Worm (Caenorhabditis elegans): ENCODE measurements around the gene nep-12.

Gene nep-12

DNA sequence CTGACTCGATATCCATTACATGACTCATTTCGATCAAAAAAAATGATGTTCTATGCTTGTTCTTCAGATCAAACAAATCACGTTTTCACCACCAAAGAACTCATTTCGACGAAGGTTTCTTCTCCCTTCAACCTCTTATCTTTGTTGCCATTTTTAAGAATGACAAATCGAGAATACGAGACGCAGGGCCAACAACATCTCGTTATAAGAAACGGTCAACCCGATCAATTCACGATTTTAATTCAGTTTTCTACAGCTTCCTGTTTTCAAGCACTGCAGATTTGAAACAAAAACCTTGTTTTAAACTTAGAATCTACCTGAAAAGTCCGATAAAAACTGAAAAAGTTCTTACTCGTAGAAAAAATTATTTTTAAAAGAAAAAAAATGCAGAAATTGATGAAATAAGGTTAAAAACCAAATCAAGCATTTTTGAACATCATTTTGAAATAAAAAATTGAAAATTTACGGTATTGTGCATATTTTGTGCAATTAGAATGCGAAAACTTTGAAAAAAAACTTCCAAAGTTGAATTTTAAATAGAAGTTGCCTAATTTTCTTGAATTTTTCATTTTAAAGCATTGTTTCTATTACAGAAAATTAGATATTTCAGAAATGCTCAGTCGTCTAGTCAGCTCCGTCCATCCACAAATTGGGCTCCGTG, 42.7 kb downstream of the nep-12 start, which contains the start of gene acs-11:
TSS of gene acs-11 (plus strand) at position 611 of the 661 bp plus-strand sequence.
- TF ChIP-seq W03F9.2 (tag; optimal IDR thresholded peaks at IDR 0.05) = no peak
- no peak for TF ChIP-seq dao-5 (tag; optimal IDR thresholded peaks at IDR 0.05)
- no peak for TF ChIP-seq him-1 (tag; optimal IDR thresholded peaks at IDR 0.05)

DNA sequence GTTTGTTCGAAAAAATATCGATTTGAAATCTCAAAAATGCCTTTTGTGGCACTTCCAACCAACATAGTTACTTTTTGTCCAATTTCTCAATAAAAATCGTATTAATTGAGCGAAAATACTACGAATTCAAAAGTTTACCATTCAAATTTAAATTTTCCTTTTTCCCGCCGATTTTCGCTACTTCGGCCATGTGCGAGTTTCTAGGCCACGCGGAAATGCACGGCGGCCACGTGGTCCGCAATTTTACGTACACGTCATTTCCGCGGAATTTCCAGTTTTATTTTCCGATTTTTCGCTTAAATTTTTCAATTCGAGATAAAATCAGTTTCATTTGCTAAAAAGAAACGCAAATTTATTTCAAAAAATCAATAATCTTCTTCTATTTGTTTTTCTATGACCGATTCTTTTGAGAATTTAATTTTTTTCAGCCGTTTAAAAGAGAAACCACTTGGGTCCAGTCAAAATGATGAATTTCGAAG, 44.3 kb downstream of the nep-12 start, which contains the start of gene eas-1:
TSS of gene eas-1 (plus strand) at position 429 of the 479 bp plus-strand sequence.
- peak; percentile 57 for TF ChIP-seq him-1 (tag; optimal IDR thresholded peaks at IDR 0.05)
- TF ChIP-seq W03F9.2 (tag; optimal IDR thresholded peaks at IDR 0.05) = peak; percentile 86
- no peak for TF ChIP-seq dao-5 (tag; optimal IDR thresholded peaks at IDR 0.05)

DNA sequence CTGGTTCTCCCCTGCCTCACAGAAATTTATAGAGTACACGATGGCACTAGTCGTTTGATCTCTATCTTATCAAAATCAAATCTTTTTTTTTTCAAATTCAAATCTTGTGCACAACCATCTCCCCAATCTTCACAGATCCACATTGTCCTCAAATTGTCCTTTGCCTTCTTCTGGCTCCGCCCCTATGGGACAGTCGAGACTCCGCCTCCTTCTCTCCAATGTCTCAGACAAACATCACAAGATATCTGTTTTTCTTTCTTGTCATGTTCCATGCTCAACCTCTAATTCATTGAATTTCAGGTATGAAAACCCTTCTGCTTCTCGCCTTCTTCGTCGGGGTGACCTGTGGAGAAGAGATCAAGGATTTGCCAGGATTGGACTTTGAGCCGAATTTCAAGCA, 47.0 kb downstream of the nep-12 start, which contains the start of gene ctsa-1.1:
TSS of gene ctsa-1.1 (plus strand) at position 301 of the 400 bp plus-strand sequence.
- no peak for TF ChIP-seq W03F9.2 (tag; optimal IDR thresholded peaks at IDR 0.05)
- no peak for TF ChIP-seq dao-5 (tag; optimal IDR thresholded peaks at IDR 0.05)
- TF ChIP-seq him-1 (tag; optimal IDR thresholded peaks at IDR 0.05) = no peak

DNA sequence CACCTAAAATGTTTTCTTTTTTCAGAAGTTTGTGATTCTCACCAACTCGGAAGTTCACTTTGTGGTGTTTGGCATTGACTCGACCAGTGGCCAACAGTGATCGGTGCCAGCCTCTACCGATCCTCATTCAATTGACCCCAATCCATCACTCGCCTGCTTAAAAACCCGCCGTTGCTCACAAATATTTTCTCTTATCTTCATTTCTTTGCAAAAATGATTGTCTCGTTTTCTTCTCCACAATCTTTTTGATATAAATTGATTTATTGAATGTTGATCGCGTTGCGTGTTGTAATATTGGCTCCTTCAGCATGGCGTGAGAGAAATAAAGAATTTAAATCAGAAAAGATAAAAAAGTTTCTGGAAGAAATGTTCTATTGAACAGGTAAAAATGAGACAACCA, 47.8 kb downstream of the nep-12 start:
- no peak for TF ChIP-seq him-1 (tag; optimal IDR thresholded peaks at IDR 0.05)
- no peak for TF ChIP-seq dao-5 (tag; optimal IDR thresholded peaks at IDR 0.05)
- TF ChIP-seq W03F9.2 (tag; optimal IDR thresholded peaks at IDR 0.05) = no peak

DNA sequence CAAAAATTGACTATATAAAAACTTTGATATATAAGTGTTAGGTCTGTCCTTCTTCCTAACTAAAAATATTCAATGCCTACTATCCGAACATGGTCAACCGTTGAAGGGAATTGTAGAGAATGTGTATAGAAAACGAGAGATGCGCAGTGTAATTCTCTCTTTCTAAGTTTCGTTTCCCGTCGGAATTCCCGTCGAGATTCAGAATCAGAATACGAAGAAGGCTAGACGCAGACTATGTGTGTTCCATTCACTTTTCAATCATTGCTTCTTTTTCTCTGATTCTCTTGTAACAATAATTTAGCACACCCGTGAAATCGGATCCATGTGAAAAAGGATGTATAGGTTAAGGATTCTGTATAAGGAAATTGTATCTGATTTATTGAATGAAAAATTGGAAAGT, 49.9 kb downstream of the nep-12 start:
- TF ChIP-seq dao-5 (tag; optimal IDR thresholded peaks at IDR 0.05) = no peak
- no peak for TF ChIP-seq W03F9.2 (tag; optimal IDR thresholded peaks at IDR 0.05)
- no peak for TF ChIP-seq him-1 (tag; optimal IDR thresholded peaks at IDR 0.05)

DNA sequence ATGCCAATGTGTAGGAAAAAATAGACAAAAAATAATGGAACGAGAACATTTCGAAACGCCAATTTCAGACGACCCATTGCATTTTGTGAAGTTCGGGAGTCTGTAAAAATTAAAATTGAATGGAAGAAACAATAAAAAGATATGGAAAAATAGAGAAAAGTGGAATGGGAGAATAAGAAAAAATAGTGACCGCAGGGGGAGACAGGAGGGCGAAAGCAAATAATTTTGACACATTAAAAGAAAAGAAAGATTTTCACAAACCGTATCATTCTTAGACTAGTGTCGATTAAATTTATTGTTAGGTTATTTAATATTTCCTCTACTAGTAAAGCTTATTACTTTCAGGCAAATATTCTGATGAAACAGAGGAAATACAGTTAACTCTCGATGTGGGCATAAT, 50.5 kb downstream of the nep-12 start, which contains the start of gene F41C3.11:
TSS of gene F41C3.11 (minus strand) at position 101 of the 400 bp plus-strand sequence.
- TF ChIP-seq W03F9.2 (tag; optimal IDR thresholded peaks at IDR 0.05) = no peak
- no peak for TF ChIP-seq dao-5 (tag; optimal IDR thresholded peaks at IDR 0.05)
- TF ChIP-seq him-1 (tag; optimal IDR thresholded peaks at IDR 0.05) = no peak

DNA sequence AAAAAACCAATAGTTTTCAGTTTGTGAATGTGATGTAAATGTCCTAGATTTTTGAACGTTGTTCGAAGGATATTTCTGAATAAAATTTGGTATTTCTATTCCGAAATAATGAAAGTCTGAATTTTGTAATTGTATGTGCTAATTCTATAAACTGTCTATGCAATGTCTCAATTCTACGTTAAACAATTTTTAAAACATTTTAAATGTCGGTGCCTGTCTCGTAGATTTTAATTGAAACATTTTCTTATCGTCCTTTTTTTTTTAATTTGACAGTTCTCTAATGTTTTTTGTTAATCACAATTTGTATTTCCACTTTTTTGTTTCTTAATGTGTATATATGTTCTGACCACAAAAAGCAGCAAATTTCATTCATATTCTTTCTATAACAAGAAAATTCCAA, 54.6 kb downstream of the nep-12 start, which contains the start of gene F41C3.7:
TSS of gene F41C3.7 (plus strand) at position 301 of the 400 bp plus-strand sequence.
- no peak for TF ChIP-seq W03F9.2 (tag; optimal IDR thresholded peaks at IDR 0.05)
- TF ChIP-seq him-1 (tag; optimal IDR thresholded peaks at IDR 0.05) = no peak
- TF ChIP-seq dao-5 (tag; optimal IDR thresholded peaks at IDR 0.05) = no peak

DNA sequence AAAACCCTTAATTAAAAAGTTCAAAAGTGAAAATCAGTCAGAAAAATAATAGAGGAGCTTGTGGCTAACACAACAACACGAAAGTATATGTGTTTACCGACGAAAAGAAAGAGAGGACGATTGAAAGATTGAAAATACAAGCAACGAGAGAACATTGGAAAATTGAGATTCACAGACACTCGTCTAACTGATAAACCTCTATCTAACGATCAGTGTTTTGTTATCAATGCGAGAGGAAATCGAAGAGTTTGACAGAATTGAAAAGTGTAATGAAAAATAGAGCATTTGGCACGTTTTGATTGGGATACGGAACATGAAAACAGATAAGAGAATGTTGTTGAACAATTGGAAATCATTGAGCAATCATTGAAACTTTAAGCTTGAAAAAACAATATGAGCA, 55.6 kb downstream of the nep-12 start:
- TF ChIP-seq him-1 (tag; optimal IDR thresholded peaks at IDR 0.05) (no peak), W03F9.2 (tag; optimal IDR thresholded peaks at IDR 0.05) (peak; percentile 29)

DNA sequence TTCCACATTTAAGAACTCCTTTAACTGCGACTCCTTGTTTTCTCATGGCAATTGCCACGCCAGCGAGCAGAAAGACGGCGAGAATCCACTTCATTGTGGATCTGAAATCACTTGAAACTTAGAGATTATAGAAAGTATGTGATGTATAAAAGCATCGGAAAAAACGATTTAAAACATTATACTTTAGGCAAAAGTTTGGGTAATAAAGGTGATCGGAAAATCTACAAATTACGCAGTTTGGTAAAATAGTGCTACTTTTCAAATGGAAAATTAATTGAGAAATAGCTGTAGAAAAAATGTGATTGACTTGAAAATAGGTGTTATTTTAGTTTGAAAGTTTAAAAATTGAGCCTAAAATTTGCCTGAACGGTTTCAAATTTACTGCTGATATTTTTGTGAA, 56.6 kb downstream of the nep-12 start, which contains the start of gene ttr-41:
TSS of gene ttr-41 (minus strand) at position 101 of the 400 bp plus-strand sequence.
- TF ChIP-seq W03F9.2 (tag; optimal IDR thresholded peaks at IDR 0.05) = no peak
- TF ChIP-seq dao-5 (tag; optimal IDR thresholded peaks at IDR 0.05) = no peak
- TF ChIP-seq him-1 (tag; optimal IDR thresholded peaks at IDR 0.05) = no peak

DNA sequence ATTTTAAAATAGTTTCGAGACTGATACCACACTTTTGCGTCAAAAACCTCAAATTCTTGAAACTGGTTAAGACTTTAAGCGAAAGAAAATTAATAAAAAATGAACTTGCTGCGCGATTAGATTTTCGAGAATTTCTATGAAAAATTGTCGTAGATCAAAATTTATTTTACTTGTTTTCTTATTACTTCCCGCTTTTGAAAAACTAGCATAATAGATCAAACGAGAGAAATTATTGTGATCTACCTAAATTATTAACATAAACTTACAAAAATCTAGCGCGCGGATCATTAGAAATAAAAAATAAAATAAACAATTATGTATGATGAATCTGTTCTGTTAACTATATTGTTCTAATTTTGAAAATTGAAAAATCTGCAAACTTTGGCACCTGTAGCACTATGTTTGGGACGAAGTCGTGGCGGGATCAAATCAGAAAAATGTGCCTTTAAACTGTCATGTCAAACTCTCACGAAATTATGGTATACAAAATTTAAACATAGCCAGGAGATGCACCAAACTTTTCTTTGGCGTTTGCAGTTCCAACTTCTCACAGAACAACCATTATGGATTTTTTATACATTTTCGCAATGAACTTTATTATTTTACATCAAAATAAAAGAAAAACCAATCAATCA, 57.5 kb downstream of the nep-12 start:
- TF ChIP-seq him-1 (tag; optimal IDR thresholded peaks at IDR 0.05) (no peak), W03F9.2 (tag; optimal IDR thresholded peaks at IDR 0.05) (no peak), dao-5 (tag; optimal IDR thresholded peaks at IDR 0.05) (no peak)

DNA sequence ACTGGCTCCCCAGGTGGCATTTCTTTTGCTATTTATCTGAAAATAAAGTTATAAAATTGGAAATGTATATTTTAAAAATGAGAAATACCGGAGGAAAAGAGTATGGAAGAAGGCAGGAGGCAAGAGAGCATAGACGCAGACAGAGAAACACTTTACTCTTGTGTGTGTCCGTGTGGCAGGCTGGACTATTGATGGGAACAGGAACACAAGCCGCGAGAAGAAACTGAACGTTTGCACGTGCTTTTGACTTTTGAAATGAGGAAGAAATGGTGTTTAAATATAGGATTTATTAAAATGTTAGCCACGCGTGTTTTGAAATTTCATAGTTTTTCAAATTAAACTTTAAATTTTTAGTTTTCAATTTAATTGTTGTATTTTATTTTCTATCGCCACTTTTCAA, 58.2 kb downstream of the nep-12 start, which contains the start of gene F10G7.10:
TSS of gene F10G7.10 (minus strand) at position 145 of the 400 bp plus-strand sequence.
- peak; percentile 54 for TF ChIP-seq W03F9.2 (tag; optimal IDR thresholded peaks at IDR 0.05)
- no peak for TF ChIP-seq dao-5 (tag; optimal IDR thresholded peaks at IDR 0.05)
- TF ChIP-seq him-1 (tag; optimal IDR thresholded peaks at IDR 0.05) = no peak
